Worm (Caenorhabditis elegans): Measurements from ENCODE around the gene ndua-7.

ndua-7 gene

ce11 chrII:13447166-13447643, 47.2 kb downstream of the ndua-7 start, which contains the start of gene tbc-14:
tbc-14 (minus strand) TSS chrII:13447593.
- TF ChIP-seq ref-1 (GFP tag; conservative IDR thresholded peaks at IDR 0.05) (no peak), cog-1 (tag; optimal IDR thresholded peaks at IDR 0.05) (no peak), T22C8.4 (GFP tag; IDR thresholded peaks at IDR 0.05) (peak; percentile 75)

- TF ChIP-seq ztf-23 (GFP tag; IDR thresholded peaks at IDR 0.05) (no peak), T22C8.4 (GFP tag; IDR thresholded peaks at IDR 0.05) (no peak), cog-1 (tag; optimal IDR thresholded peaks at IDR 0.05) (no peak), klf-2 (GFP tag; conservative IDR thresholded peaks at IDR 0.05) (no peak), ref-1 (GFP tag; conservative IDR thresholded peaks at IDR 0.05) (no peak), tab-1 (GFP tag; IDR thresholded peaks at IDR 0.05) (no peak), flt-1 (GFP tag; IDR thresholded peaks at IDR 0.05) (no peak), ztf-29 (GFP tag; IDR thresholded peaks at IDR 0.05) (no peak), med-1 (GFP tag; optimal IDR thresholded peaks at IDR 0.05; ENCODE audit: insufficient read depth) (no peak)
Measured at ce11 chrII:13446597-13446996, 47.8 kb downstream of the ndua-7 start.

- no peak for TF ChIP-seq klf-2 (GFP tag; conservative IDR thresholded peaks at IDR 0.05)
- peak; percentile 54; the same call in 1 of the 2 replicates for TF ChIP-seq ztf-29 (GFP tag; IDR thresholded peaks at IDR 0.05)
Measured at ce11 chrII:13444307-13444706, 50.1 kb downstream of the ndua-7 start.

Measured in whole organism, midembryonic.